Worm (Caenorhabditis elegans): ENCODE results near the gene npr-6.

npr-6 gene

ce11 chrX:10310366-10310765 is 24.8 kb upstream of the npr-6 start, which contains the start of gene F41E7.6:
TSS of gene F41E7.6 (minus strand) at chrX:10310466.
- TF ChIP-seq lsy-27 (tag; optimal IDR thresholded peaks at IDR 0.05; ENCODE audit: borderline replicate concordance, insufficient read depth) (no peak), F55B11.4 (tag; optimal IDR thresholded peaks at IDR 0.05; ENCODE audit: borderline replicate concordance, insufficient read depth) (no peak), ceh-91 (GFP tag; IDR thresholded peaks at IDR 0.05) (no peak), ztf-28 (GFP tag; IDR thresholded peaks at IDR 0.05) (no peak), mcd-1 (GFP tag; IDR thresholded peaks at IDR 0.05) (no peak), B0261.1 (tag; optimal IDR thresholded peaks at IDR 0.05) (no peak), sea-2 (GFP tag; IDR thresholded peaks at IDR 0.05) (no peak), Y53G8AR.9 (GFP tag; conservative IDR thresholded peaks at IDR 0.05) (no peak)

- no peak for TF ChIP-seq nhr-80 (tag; optimal IDR thresholded peaks at IDR 0.05)
- no peak for TF ChIP-seq egl-44 (GFP tag; IDR thresholded peaks at IDR 0.05)
- TF ChIP-seq ztf-22 (GFP tag; optimal IDR thresholded peaks at IDR 0.05), result no peak
- TF ChIP-seq akir-1 (GFP tag; optimal IDR thresholded peaks at IDR 0.05), result no peak
- no peak for TF ChIP-seq F57A8.1 (GFP tag; optimal IDR thresholded peaks at IDR 0.05)
These were observed 22.0 kb upstream of the npr-6 start, which contains the start of gene F41E7.7 for ce11 chrX:10307495-10307894. TSS of gene F41E7.7 (plus strand) at chrX:10307795.

- TF ChIP-seq C17E4.6 (GFP tag; IDR thresholded peaks at IDR 0.05) (no peak), dpff-1 (tag; optimal IDR thresholded peaks at IDR 0.05) (no peak), mes-4 (tag; optimal IDR thresholded peaks at IDR 0.05) (no peak), ceh-79 (tag; optimal IDR thresholded peaks at IDR 0.05) (no peak), B0261.1 (tag; optimal IDR thresholded peaks at IDR 0.05) (no peak), fkh-3 (tag; optimal IDR thresholded peaks at IDR 0.05) (no peak), F10E7.11 (tag; optimal IDR thresholded peaks at IDR 0.05) (no peak), mxl-1 (tag; optimal IDR thresholded peaks at IDR 0.05) (no peak), ztf-28 (GFP tag; IDR thresholded peaks at IDR 0.05) (no peak), snpc-3.4 (tag; optimal IDR thresholded peaks at IDR 0.05) (no peak), ztf-25 (GFP tag; IDR thresholded peaks at IDR 0.05) (no peak), ceh-58 (GFP tag; IDR thresholded peaks at IDR 0.05) (no peak), lsy-27 (tag; optimal IDR thresholded peaks at IDR 0.05; ENCODE audit: borderline replicate concordance, insufficient read depth) (no peak), egl-18 (GFP tag; IDR thresholded peaks at IDR 0.05) (no peak), sdz-38 (tag; optimal IDR thresholded peaks at IDR 0.05) (no peak)
These were observed 21.4 kb upstream of the npr-6 start for ce11 chrX:10306923-10307322.

- TF ChIP-seq bed-2 (GFP tag; IDR thresholded peaks at IDR 0.05), result no peak
- TF ChIP-seq atf-7 (tag; optimal IDR thresholded peaks at IDR 0.05), result peak; percentile 70
These were observed 20.8 kb upstream of the npr-6 start, which contains the start of gene cnc-8 for ce11 chrX:10306289-10306688. TSS of gene cnc-8 (plus strand) at chrX:10306595.

DNA sequence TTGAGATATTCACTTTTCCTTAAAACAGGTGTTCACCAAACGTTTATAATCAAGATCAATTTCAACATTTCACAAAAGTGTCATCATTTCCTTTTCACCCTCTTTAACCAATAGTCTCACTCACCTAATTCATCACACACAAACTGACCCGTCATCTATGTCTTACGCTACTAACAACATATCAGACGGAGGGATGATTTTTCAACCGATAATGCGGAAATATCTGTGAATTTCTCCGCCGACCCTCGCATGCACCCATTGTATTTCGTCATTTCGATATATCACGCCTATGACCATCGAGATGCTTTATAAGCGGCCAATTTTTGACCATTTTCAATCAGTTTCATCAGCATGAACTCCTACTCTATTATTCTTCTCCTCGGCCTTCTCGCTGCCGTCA is 18.6 kb upstream of the npr-6 start, which contains the start of gene fipr-21:
Gene fipr-21 (plus strand): TSS at position 352 of the 400 bp plus-strand sequence.
- TF ChIP-seq egrh-3 (GFP tag; IDR thresholded peaks at IDR 0.05), result no peak
- peak; percentile 22 for TF ChIP-seq chd-7 (tag; optimal IDR thresholded peaks at IDR 0.05)

ce11 chrX:10302430-10302829 is 16.9 kb upstream of the npr-6 start, which contains the start of gene fip-5:
TSS of gene fip-5 (plus strand) at chrX:10302741.
- TF ChIP-seq egl-44 (GFP tag; IDR thresholded peaks at IDR 0.05), result no peak
- TF ChIP-seq lin-40 (tag; optimal IDR thresholded peaks at IDR 0.05), result no peak

Measured in whole organism, young adult.